Fruit fly (Drosophila melanogaster): ENCODE measurements around the gene emei.
A peak's percentile ranks its signal among the peaks of the same experiment; 100 is the strongest.

Gene emei

DNA sequence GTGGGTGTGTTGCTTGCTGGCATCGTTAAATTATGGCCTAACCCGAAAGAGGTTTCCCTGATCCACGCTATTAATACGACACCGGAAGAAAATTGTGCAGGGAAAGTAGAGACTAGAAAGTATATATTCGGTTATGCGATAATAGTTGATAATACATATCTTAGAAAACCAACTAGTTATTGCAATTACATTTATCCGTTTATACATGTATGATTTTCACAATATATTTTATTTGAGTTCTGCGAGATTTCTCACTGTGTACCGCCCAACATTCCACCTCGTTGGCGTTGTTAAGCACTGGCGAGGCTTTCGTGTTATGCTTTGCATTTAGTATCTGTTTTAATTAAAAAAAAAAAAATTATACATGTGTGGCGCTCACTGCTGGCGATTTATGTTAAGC, 45.9 kb downstream of the emei start (continued):
- TF ChIP-seq Ravus (GFP tag; IDR thresholded peaks at IDR 0.05) (no peak), CG18599 (GFP tag; optimal IDR thresholded peaks at IDR 0.05) (no peak), Gug (GFP tag; IDR thresholded peaks at IDR 0.05) (no peak), YL-1 (GFP tag; optimal IDR thresholded peaks at IDR 0.05) (no peak), al (GFP tag; IDR thresholded peaks at IDR 0.05) (no peak), CG14667 (GFP tag; IDR thresholded peaks at IDR 0.05) (0 out of 2 replicates have a peak, but pooled peaks have one; percentile 22), CG17361 (GFP tag; IDR thresholded peaks at IDR 0.05) (no peak), br (optimal IDR thresholded peaks at IDR 0.05) (no peak), stc (GFP tag; IDR thresholded peaks at IDR 0.05) (no peak), BEAF-32 (GFP tag; optimal IDR thresholded peaks at IDR 0.05) (no peak), pros (GFP tag; optimal IDR thresholded peaks at IDR 0.05) (no peak), vvl (GFP tag; IDR thresholded peaks at IDR 0.05) (peak; percentile 45; the same call in 1 of the 2 replicates), CG2199 (GFP tag; IDR thresholded peaks at IDR 0.05) (no peak), CG13287 (GFP tag; IDR thresholded peaks at IDR 0.05; ENCODE audit: partially characterized antibody) (no peak), fd3F (GFP tag; optimal IDR thresholded peaks at IDR 0.05) (no peak), PHDP (tag; optimal IDR thresholded peaks at IDR 0.05) (no peak), CG7271 (tag; optimal IDR thresholded peaks at IDR 0.05) (no peak), CG16779 (GFP tag; IDR thresholded peaks at IDR 0.05) (no peak), CG6689 (GFP tag; IDR thresholded peaks at IDR 0.05) (peak; percentile 35; the same call in 1 of the 2 replicates), z (GFP tag; IDR thresholded peaks at IDR 0.05) (no peak), sisA (GFP tag; IDR thresholded peaks at IDR 0.05) (no peak), schlank (tag; optimal IDR thresholded peaks at IDR 0.05) (no peak), CG10267 (tag; optimal IDR thresholded peaks at IDR 0.05) (no peak), CG15269 (tag; optimal IDR thresholded peaks at IDR 0.05) (peak; percentile 18), MESR4 (GFP tag; optimal IDR thresholded peaks at IDR 0.05) (no peak), maf-S (GFP tag; optimal IDR thresholded peaks at IDR 0.05) (no peak), dpn (GFP tag; optimal IDR thresholded peaks at IDR 0.05) (peak in 1 of 2 experiments; percentile 6), CG8281 (tag; optimal IDR thresholded peaks at IDR 0.05) (no peak), CG8944 (GFP tag; optimal IDR thresholded peaks at IDR 0.05) (no peak), HLH3B (GFP tag; IDR thresholded peaks at IDR 0.05) (0 out of 2 replicates have a peak, but pooled peaks have one; percentile 17), CHES-1-like (GFP tag; optimal IDR thresholded peaks at IDR 0.05) (no peak), bowl (GFP tag; IDR thresholded peaks at IDR 0.05) (no peak), chif (GFP tag; optimal IDR thresholded peaks at IDR 0.05) (peak in 1 of 2 experiments; percentile 36), CkIIα-i1 (GFP tag; IDR thresholded peaks at IDR 0.05) (no peak), CG14050 (GFP tag; IDR thresholded peaks at IDR 0.05) (0 out of 3 replicates have a peak, but pooled peaks have one; percentile 28), ham (GFP tag; IDR thresholded peaks at IDR 0.05) (no peak), gce (GFP tag; IDR thresholded peaks at IDR 0.05) (no peak), Kr (GFP tag; optimal IDR thresholded peaks at IDR 0.05) (no peak), CG6765 (GFP tag; optimal IDR thresholded peaks at IDR 0.05) (no peak), CG12219 (GFP tag; optimal IDR thresholded peaks at IDR 0.05) (no peak), CG2129 (GFP tag; IDR thresholded peaks at IDR 0.05; ENCODE audit: partially characterized antibody) (no peak), Adf1 (GFP tag; IDR thresholded peaks at IDR 0.05) (no peak), luna (GFP tag; optimal IDR thresholded peaks at IDR 0.05) (no peak), ci (GFP tag; IDR thresholded peaks at IDR 0.05) (0 out of 3 replicates have a peak, but pooled peaks have one; percentile 21), Dip3 (GFP tag; optimal IDR thresholded peaks at IDR 0.05) (no peak), Opbp (GFP tag; IDR thresholded peaks at IDR 0.05; ENCODE audit: partially characterized antibody) (no peak), Awh (GFP tag; IDR thresholded peaks at IDR 0.05) (peak; percentile 33; the same call in 1 of the 2 replicates), peb (GFP tag; IDR thresholded peaks at IDR 0.05) (no peak), CoRest (tag; optimal IDR thresholded peaks at IDR 0.05) (peak; percentile 7), CG31224 (GFP tag; IDR thresholded peaks at IDR 0.05) (no peak), Scr (GFP tag; IDR thresholded peaks at IDR 0.05; ENCODE audit: partially characterized antibody) (no peak), C15 (GFP tag; IDR thresholded peaks at IDR 0.05) (no peak)
